Fruit fly (Drosophila melanogaster) whole organism, embryonic: ENCODE data around the gene Mad.

Source experiments
- B-H2 ChIP-seq: fragments of 200-800 bp; sonication (Bioruptor generic); optimal IDR thresholded peaks from 2 replicates; lab custom pipeline; 2018; ENCODE audit warnings: missing biosample characterization, mild to moderate bottlenecking, missing genetic modification characterization
- CG10274 ChIP-seq: fragments of 200-800 bp; sonication (Bioruptor generic); optimal IDR thresholded peaks from 3 replicates; lab custom pipeline; 2017; ENCODE audit warnings: missing biosample characterization, mild to moderate bottlenecking, missing genetic modification characterization
- CG11085 ChIP-seq: fragments of 200-800 bp; sonication (Bioruptor generic); IDR thresholded peaks from 2 replicates; pipeline ENCODE4 v1.3.6; 2022; ENCODE audit warnings: missing biosample characterization, missing genetic modification characterization
- CG12071 ChIP-seq: fragments of 200-800 bp; sonication (Bioruptor generic); optimal IDR thresholded peaks from 3 replicates; lab custom pipeline; 2018; ENCODE audit warnings: missing biosample characterization, mild to moderate bottlenecking, missing genetic modification characterization
- CG12659 ChIP-seq: fragments of 200-800 bp; sonication (Bioruptor generic); optimal IDR thresholded peaks from 3 replicates; lab custom pipeline; 2017; ENCODE audit warnings: mild to moderate bottlenecking, missing biosample characterization, missing genetic modification reagents, missing genetic modification characterization
- CG14441 ChIP-seq: fragments of 200-800 bp; sonication (Bioruptor generic); IDR thresholded peaks from 2 replicates; pipeline ENCODE4 v1.3.6; 2022; ENCODE audit warnings: missing biosample characterization, missing genetic modification characterization
- CG15696 ChIP-seq: fragments of 200-800 bp; sonication (Bioruptor generic); optimal IDR thresholded peaks from 2 replicates; lab custom pipeline; 2019; ENCODE audit warnings: missing biosample characterization, mild to moderate bottlenecking, missing genetic modification characterization, moderate library complexity
- CG17568 ChIP-seq: fragments of 200-800 bp; sonication (Bioruptor generic); optimal IDR thresholded peaks from 2 replicates; lab custom pipeline; 2018; ENCODE audit warnings: missing biosample characterization, mild to moderate bottlenecking, missing genetic modification characterization, moderate library complexity
- CG18619 ChIP-seq: fragments of 200-800 bp; sonication (Bioruptor generic); optimal IDR thresholded peaks from 3 replicates; lab custom pipeline; 2017; ENCODE audit warnings: missing biosample characterization, mild to moderate bottlenecking, missing genetic modification characterization
- CG33557 ChIP-seq: fragments of 200-800 bp; sonication (Bioruptor generic); optimal IDR thresholded peaks from 2 replicates; lab custom pipeline; 2019; ENCODE audit warnings: missing biosample characterization, mild to moderate bottlenecking, missing genetic modification characterization, moderate library complexity
- CG3726 ChIP-seq: fragments of 200-800 bp; sonication (Bioruptor generic); IDR thresholded peaks from 3 replicates; pipeline ENCODE4, ENCODE4 v1.3.6; 2022; ENCODE audit warnings: missing biosample characterization, missing genetic modification characterization
- CG4360 ChIP-seq: fragments of 200-800 bp; sonication (Bioruptor generic); IDR thresholded peaks from 2 replicates; pipeline ENCODE4 v1.3.6; 2022; ENCODE audit warnings: missing biosample characterization, missing genetic modification characterization
- CG4707 ChIP-seq: fragments of 200-800 bp; sonication (Bioruptor generic); optimal IDR thresholded peaks from 2 replicates; lab custom pipeline; 2018; ENCODE audit warnings: missing biosample characterization, mild to moderate bottlenecking, missing genetic modification characterization, moderate library complexity
- CG4854 ChIP-seq: fragments of 200-800 bp; sonication (Bioruptor generic); optimal IDR thresholded peaks from 2 replicates; lab custom pipeline; 2016; ENCODE audit warnings: missing biosample characterization, missing genetic modification characterization, inconsistent platforms
- CG6765 ChIP-seq: fragments of 200-800 bp; sonication (Bioruptor generic); optimal IDR thresholded peaks from 3 replicates; lab custom pipeline; 2017; ENCODE audit warnings: missing biosample characterization, mild to moderate bottlenecking, missing genetic modification characterization
- CG6813 ChIP-seq: fragments of 200-800 bp; sonication (Bioruptor generic); optimal IDR thresholded peaks from 2 replicates; lab custom pipeline; 2017; ENCODE audit warnings: missing biosample characterization, missing genetic modification characterization, mild to moderate bottlenecking, moderate library complexity, missing genetic modification reagents
- CG8388 ChIP-seq: fragments of 200-800 bp; sonication (Bioruptor generic); optimal IDR thresholded peaks from 2 replicates; lab custom pipeline; 2019; ENCODE audit warnings: missing biosample characterization, mild to moderate bottlenecking, missing genetic modification characterization, moderate library complexity
- CG8478 ChIP-seq: fragments of >200 bp; optimal IDR thresholded peaks from 2 replicates; lab custom pipeline; 2018
- Camta ChIP-seq: fragments of 200-800 bp; sonication (Bioruptor generic); optimal IDR thresholded peaks from 2 replicates; lab custom pipeline; 2016; ENCODE audit warnings: missing biosample characterization, missing genetic modification characterization
- CrebB ChIP-seq: fragments of 200-800 bp; sonication (Bioruptor generic); optimal IDR thresholded peaks from 3 replicates; lab custom pipeline; 2018; ENCODE audit warnings: missing biosample characterization, mild to moderate bottlenecking, missing genetic modification characterization
- D19B ChIP-seq: fragments of 200-800 bp; sonication (Bioruptor generic); optimal IDR thresholded peaks from 2 replicates; lab custom pipeline; 2017; ENCODE audit warnings: missing biosample characterization, mild to moderate bottlenecking, missing genetic modification characterization
- Dip3 ChIP-seq: fragments of 200-800 bp; sonication (Bioruptor generic); optimal IDR thresholded peaks from 3 replicates; lab custom pipeline; 2016; ENCODE audit warnings: missing biosample characterization, missing genetic modification characterization
- Dp ChIP-seq: fragments of 200-800 bp; sonication (Bioruptor generic); optimal IDR thresholded peaks from 2 replicates; lab custom pipeline; 2018; ENCODE audit warnings: missing biosample characterization, mild to moderate bottlenecking, missing genetic modification characterization, moderate library complexity
- Dref ChIP-seq: fragments of 200-800 bp; sonication (Bioruptor generic); IDR thresholded peaks from 2 replicates; pipeline ENCODE4 v1.3.6; 2022; ENCODE audit warnings: missing biosample characterization, missing genetic modification characterization
- GATAe ChIP-seq: fragments of 200-800 bp; sonication (Bioruptor generic); conservative IDR thresholded peaks from 2 replicates; pipeline ENCODE4 v1.3.6; 2022; ENCODE audit warnings: missing biosample characterization, missing genetic modification characterization
- HHEX ChIP-seq: fragments of 200-800 bp; sonication (Bioruptor generic); optimal IDR thresholded peaks from 3 replicates; lab custom pipeline; 2017; ENCODE audit warnings: missing biosample characterization, mild to moderate bottlenecking, missing genetic modification characterization, missing genetic modification reagents
- HLHmδ ChIP-seq: fragments of 200-800 bp; sonication (Bioruptor generic); optimal IDR thresholded peaks from 2 replicates; lab custom pipeline; 2018; ENCODE audit warnings: missing biosample characterization, mild to moderate bottlenecking, missing genetic modification characterization, moderate library complexity
- Mad ChIP-seq: fragments of 200-800 bp; sonication (Bioruptor generic); optimal IDR thresholded peaks from 2 replicates; lab custom pipeline; 2016; ENCODE audit warnings: missing biosample characterization, missing genetic modification characterization
- Nf-YB ChIP-seq: fragments of 200-800 bp; sonication (Bioruptor generic); optimal IDR thresholded peaks from 3 replicates; lab custom pipeline; 2019; ENCODE audit warnings: missing biosample characterization, mild to moderate bottlenecking, missing genetic modification characterization, moderate library complexity
- Oaz ChIP-seq: fragments of 200-800 bp; sonication (Bioruptor generic); IDR thresholded peaks from 2 replicates; pipeline ENCODE4 v1.3.6; 2022; ENCODE audit warnings: missing biosample characterization, missing genetic modification characterization
- TFAM ChIP-seq: fragments of 200-800 bp; sonication (Bioruptor generic); optimal IDR thresholded peaks from 2 replicates; lab custom pipeline; 2017; ENCODE audit warnings: missing biosample characterization, missing genetic modification characterization, inconsistent platforms
- Usf ChIP-seq: fragments of 200-800 bp; sonication (Bioruptor generic); optimal IDR thresholded peaks from 2 replicates; lab custom pipeline; 2017; ENCODE audit warnings: missing genotype, missing biosample characterization, missing genetic modification characterization
- Xrp1 ChIP-seq: fragments of 200-800 bp; sonication (Bioruptor generic); IDR thresholded peaks from 2 replicates; pipeline ENCODE4 v1.3.6; 2022; ENCODE audit warnings: missing biosample characterization, missing genetic modification characterization
- chm ChIP-seq: fragments of 200-800 bp; sonication (Bioruptor generic); IDR thresholded peaks from 2 replicates; pipeline ENCODE4 v1.3.6; 2022; ENCODE audit warnings: missing biosample characterization, missing genetic modification characterization
- eve ChIP-seq, 2 experiments: fragments of >200 bp; optimal IDR thresholded peaks; 2 replicates each; lab custom pipeline; 2017; ENCODE audit warnings: missing biosample characterization in 2 of 2, missing genetic modification characterization in 2 of 2
- fd3F ChIP-seq: fragments of 200-800 bp; sonication (Bioruptor generic); optimal IDR thresholded peaks from 2 replicates; lab custom pipeline; 2018; ENCODE audit warnings: missing biosample characterization, mild to moderate bottlenecking, missing genetic modification characterization, moderate library complexity
- fu2 ChIP-seq: fragments of 200-800 bp; sonication (Bioruptor generic); optimal IDR thresholded peaks from 2 replicates; lab custom pipeline; 2016; ENCODE audit warnings: missing biosample characterization, missing genetic modification characterization
- ham ChIP-seq: fragments of 200-800 bp; sonication (Bioruptor generic); IDR thresholded peaks from 2 replicates; pipeline ENCODE4 v1.3.6; 2022; ENCODE audit warnings: missing biosample characterization, missing genetic modification characterization
- hbn ChIP-seq: fragments of 200-800 bp; sonication (Bioruptor generic); IDR thresholded peaks from 2 replicates; pipeline ENCODE4 v1.3.6; 2022; ENCODE audit warnings: missing biosample characterization, missing genetic modification characterization; ENCODE audit not compliant: partially characterized antibody
- her ChIP-seq: fragments of 200-800 bp; sonication (Bioruptor generic); optimal IDR thresholded peaks from 2 replicates; lab custom pipeline; 2016; ENCODE audit warnings: missing biosample characterization, missing genetic modification characterization
- ind ChIP-seq: fragments of 200-800 bp; sonication (Bioruptor generic); optimal IDR thresholded peaks from 3 replicates; lab custom pipeline; 2016; ENCODE audit warnings: missing biosample characterization, missing genetic modification characterization
- jigr1 ChIP-seq: fragments of 200-800 bp; sonication (Bioruptor generic); IDR thresholded peaks from 3 replicates; pipeline ENCODE4 v1.3.6; 2022; ENCODE audit warnings: missing biosample characterization, missing genetic modification characterization
- ken ChIP-seq: fragments of 200-800 bp; sonication (Bioruptor generic); IDR thresholded peaks from 3 replicates; pipeline ENCODE4 v1.3.6; 2022; ENCODE audit warnings: missing biosample characterization, missing genetic modification characterization
- luna ChIP-seq: fragments of 200-800 bp; sonication (Bioruptor generic); optimal IDR thresholded peaks from 2 replicates; lab custom pipeline; 2016; ENCODE audit warnings: missing biosample characterization, missing genetic modification characterization
- scrt ChIP-seq: fragments of 200-800 bp; sonication (Bioruptor generic); optimal IDR thresholded peaks from 2 replicates; lab custom pipeline; 2018; ENCODE audit warnings: missing biosample characterization, mild to moderate bottlenecking, missing genetic modification characterization, moderate library complexity
- so ChIP-seq: fragments of 200-800 bp; sonication (Bioruptor generic); IDR thresholded peaks from 3 replicates; pipeline ENCODE4 v1.3.6; 2022; ENCODE audit warnings: missing biosample characterization, missing genetic modification characterization
- stc ChIP-seq: fragments of 200-800 bp; sonication (Bioruptor generic); IDR thresholded peaks from 2 replicates; pipeline ENCODE4 v1.3.6; 2022; ENCODE audit warnings: missing biosample characterization, missing genetic modification characterization
- tin ChIP-seq: fragments of 200-800 bp; sonication (Bioruptor generic); optimal IDR thresholded peaks from 3 replicates; lab custom pipeline; 2016; ENCODE audit warnings: missing biosample characterization, missing genetic modification characterization
- tna ChIP-seq: fragments of 200-800 bp; sonication (Bioruptor generic); IDR thresholded peaks from 2 replicates; pipeline ENCODE4 v1.3.6; 2022; ENCODE audit warnings: missing biosample characterization, missing genetic modification characterization; ENCODE audit not compliant: partially characterized antibody
- unpg ChIP-seq: fragments of 200-800 bp; sonication (Bioruptor generic); optimal IDR thresholded peaks from 3 replicates; lab custom pipeline; 2018; ENCODE audit warnings: missing biosample characterization, mild to moderate bottlenecking, missing genetic modification characterization, moderate library complexity
- zen2 ChIP-seq: fragments of 200-800 bp; sonication (Bioruptor generic); IDR thresholded peaks from 3 replicates; pipeline ENCODE4 v1.3.6; 2022; ENCODE audit warnings: missing biosample characterization, missing genetic modification characterization; ENCODE audit not compliant: partially characterized antibody

Mad gene

dm6 chr2L:3172745-3173271, 13.4 kb upstream of the Mad start (continued):
- TF ChIP-seq fu2 (GFP tag; lab: Kevin White, UChicago) = no peak
- no peak for TF ChIP-seq ind (GFP tag; lab: Kevin White, UChicago)
- TF ChIP-seq Xrp1 = 0 out of 2 replicates have a peak, but pooled peaks have one; percentile 22
- TF ChIP-seq stc (GFP tag; lab: Robert Waterston, UW) = peak; percentile 51; the same call in 1 of the 2 replicates
- no peak for TF ChIP-seq unpg (GFP tag; lab: Kevin White, UChicago)
- no peak for TF ChIP-seq CG4707 (GFP tag; lab: Kevin White, UChicago)
- no peak for TF ChIP-seq Camta (GFP tag; lab: Kevin White, UChicago)
- peak; percentile 26 for TF ChIP-seq CG17568
- no peak for TF ChIP-seq ham
- no peak for TF ChIP-seq CrebB
- no peak for TF ChIP-seq CG6765
- peak; percentile 51 for TF ChIP-seq CG6813 (GFP tag; lab: Kevin White, UChicago)
- peak; percentile 20 for TF ChIP-seq B-H2
- no peak for TF ChIP-seq CG10274 (GFP tag; lab: Kevin White, UChicago)
- no peak for TF ChIP-seq jigr1 (GFP tag; lab: Robert Waterston, UW)
- peak; percentile 38 for TF ChIP-seq CG12071
- TF ChIP-seq CG4360 = no peak
- no peak for TF ChIP-seq luna (GFP tag; lab: Kevin White, UChicago)
- TF ChIP-seq Usf = no peak
- no peak for TF ChIP-seq Dip3
- peak; percentile 86 for TF ChIP-seq zen2
- no peak for TF ChIP-seq CG4854 (GFP tag; lab: Kevin White, UChicago)
- TF ChIP-seq GATAe (GFP tag; lab: Robert Waterston, UW) = no peak
- no peak for TF ChIP-seq Oaz (GFP tag; lab: Robert Waterston, UW)
- peak; percentile 92 for TF ChIP-seq Dp
- TF ChIP-seq HLHmδ (GFP tag; lab: Kevin White, UChicago) = peak; percentile 3
- TF ChIP-seq CG12659 = peak; percentile 27
- peak; percentile 58 for TF ChIP-seq Dref (GFP tag; lab: Robert Waterston, UW)
- no peak for TF ChIP-seq CG33557 (GFP tag; lab: Kevin White, UChicago)
- TF ChIP-seq her (GFP tag; lab: Kevin White, UChicago) = peak; percentile 42
- TF ChIP-seq hbn (GFP tag; lab: Robert Waterston, UW) = no peak
- no peak for TF ChIP-seq ken
- no peak for TF ChIP-seq D19B (GFP tag; lab: Kevin White, UChicago)
- peak; percentile 49; the same call in 2 of the 3 replicates for TF ChIP-seq so (GFP tag; lab: Robert Waterston, UW)
- TF ChIP-seq CG14441 (GFP tag; lab: Robert Waterston, UW) = no peak
- peak; percentile 85 for TF ChIP-seq tna (GFP tag; lab: Robert Waterston, UW)
- TF ChIP-seq Mad (GFP tag; lab: Kevin White, UChicago) = peak; percentile 26
- peak in 1 of 2 experiments; percentile 19 for TF ChIP-seq eve (GFP tag; optimal IDR thresholded peaks at IDR 0.05; lab: Kevin White, UChicago)
- TF ChIP-seq Nf-YB (GFP tag; lab: Kevin White, UChicago) = no peak
- no peak for TF ChIP-seq fd3F (GFP tag; lab: Kevin White, UChicago)
- peak; percentile 22 for TF ChIP-seq CG15696 (tag; lab: Kevin White, UChicago)
- peak; percentile 27 for TF ChIP-seq scrt (GFP tag; lab: Kevin White, UChicago)
- no peak for TF ChIP-seq CG8478
- no peak for TF ChIP-seq CG11085
- TF ChIP-seq TFAM (GFP tag; lab: Kevin White, UChicago) = no peak
- no peak for TF ChIP-seq CG3726 (GFP tag; lab: Robert Waterston, UW)
- TF ChIP-seq CG8388 (GFP tag; lab: Kevin White, UChicago) = peak; percentile 2
- peak; percentile 17 for TF ChIP-seq tin (GFP tag; lab: Kevin White, UChicago)
- no peak for TF ChIP-seq CG18619
- TF ChIP-seq HHEX (GFP tag; lab: Kevin White, UChicago) = no peak
- no peak for TF ChIP-seq chm (GFP tag; lab: Robert Waterston, UW)
